Fruit fly (Drosophila melanogaster): ENCODE results near the gene Cyp4ac1.
A peak's percentile ranks its signal among the peaks of the same experiment; 100 is the strongest.

Cyp4ac1 gene

dm6 chr2L:5297289-5297960 is 33.6 kb downstream of the Cyp4ac1 start:
- peak; percentile 54 for TF ChIP-seq CG14655 (GFP tag; optimal IDR thresholded peaks at IDR 0.05)
- no peak for TF ChIP-seq rn (GFP tag; IDR thresholded peaks at IDR 0.05)
- 0 out of 2 replicates have a peak, but pooled peaks have one; percentile 25 for TF ChIP-seq Ets98B (GFP tag; IDR thresholded peaks at IDR 0.05)
- TF ChIP-seq CG17806 (tag; optimal IDR thresholded peaks at IDR 0.05), result no peak
- 0 out of 3 replicates have a peak, but pooled peaks have one; percentile 23 for TF ChIP-seq fd96Ca (GFP tag; IDR thresholded peaks at IDR 0.05)
- no peak for TF ChIP-seq CG34367 (tag; optimal IDR thresholded peaks at IDR 0.05)
- no peak for TF ChIP-seq CG12605 (GFP tag; IDR thresholded peaks at IDR 0.05)
- no peak for TF ChIP-seq CG9948 (tag; optimal IDR thresholded peaks at IDR 0.05)
- TF ChIP-seq Snoo (tag; optimal IDR thresholded peaks at IDR 0.05), result peak; percentile 91
- no peak for TF ChIP-seq CG4496 (GFP tag; IDR thresholded peaks at IDR 0.05)
- peak; percentile 28 for TF ChIP-seq Pif1B (GFP tag; optimal IDR thresholded peaks at IDR 0.05)
- TF ChIP-seq CG13204 (GFP tag; optimal IDR thresholded peaks at IDR 0.05), result no peak
- peak; percentile 4 for TF ChIP-seq Pif1A (GFP tag; optimal IDR thresholded peaks at IDR 0.05)
- peak; percentile 83 for TF ChIP-seq CG8301 (tag; optimal IDR thresholded peaks at IDR 0.05)
- TF ChIP-seq EcR (GFP tag; optimal IDR thresholded peaks at IDR 0.05), result no peak
- no peak for TF ChIP-seq gl (tag; optimal IDR thresholded peaks at IDR 0.05)
- no peak for TF ChIP-seq D1 (tag; optimal IDR thresholded peaks at IDR 0.05)
- TF ChIP-seq CG8159 (tag; optimal IDR thresholded peaks at IDR 0.05), result no peak
- peak; percentile 34; the same call in 1 of the 2 replicates for TF ChIP-seq CG32121 (GFP tag; IDR thresholded peaks at IDR 0.05)
- no peak for TF ChIP-seq CG15710 (tag; optimal IDR thresholded peaks at IDR 0.05)
- no peak for TF ChIP-seq CG10348 (GFP tag; IDR thresholded peaks at IDR 0.05)

dm6 chr2L:5297961-5298311 is 34.1 kb downstream of the Cyp4ac1 start:
- TF ChIP-seq Snoo (tag; optimal IDR thresholded peaks at IDR 0.05) (no peak), CG34367 (tag; optimal IDR thresholded peaks at IDR 0.05) (no peak), CG4496 (GFP tag; IDR thresholded peaks at IDR 0.05) (no peak), CG13204 (GFP tag; optimal IDR thresholded peaks at IDR 0.05) (no peak), CG8301 (tag; optimal IDR thresholded peaks at IDR 0.05) (no peak), EcR (GFP tag; optimal IDR thresholded peaks at IDR 0.05) (no peak), CG12605 (GFP tag; IDR thresholded peaks at IDR 0.05) (no peak), Pif1A (GFP tag; optimal IDR thresholded peaks at IDR 0.05) (no peak), CG17806 (tag; optimal IDR thresholded peaks at IDR 0.05) (no peak), rn (GFP tag; IDR thresholded peaks at IDR 0.05) (no peak), CG14655 (GFP tag; optimal IDR thresholded peaks at IDR 0.05) (no peak), CG8159 (tag; optimal IDR thresholded peaks at IDR 0.05) (no peak)

dm6 chr2L:5298978-5299627 is 35.3 kb downstream of the Cyp4ac1 start:
- TF ChIP-seq CG9948 (tag; optimal IDR thresholded peaks at IDR 0.05) (peak; percentile 42), CG10348 (GFP tag; IDR thresholded peaks at IDR 0.05) (no peak), CG17806 (tag; optimal IDR thresholded peaks at IDR 0.05) (peak; percentile 27), CG34367 (tag; optimal IDR thresholded peaks at IDR 0.05) (no peak), rn (GFP tag; IDR thresholded peaks at IDR 0.05) (no peak), D1 (tag; optimal IDR thresholded peaks at IDR 0.05) (no peak), Pif1B (GFP tag; optimal IDR thresholded peaks at IDR 0.05) (peak; percentile 6), CG15710 (tag; optimal IDR thresholded peaks at IDR 0.05) (peak; percentile 53), Snoo (tag; optimal IDR thresholded peaks at IDR 0.05) (peak; percentile 78), CG4496 (GFP tag; IDR thresholded peaks at IDR 0.05) (peak; percentile 60; the same call in 2 of the 3 replicates), CG8159 (tag; optimal IDR thresholded peaks at IDR 0.05) (peak; percentile 40), Pif1A (GFP tag; optimal IDR thresholded peaks at IDR 0.05) (peak; percentile 73), Ets98B (GFP tag; IDR thresholded peaks at IDR 0.05) (no peak), CG13204 (GFP tag; optimal IDR thresholded peaks at IDR 0.05) (no peak), fd96Ca (GFP tag; IDR thresholded peaks at IDR 0.05) (0 out of 3 replicates have a peak, but pooled peaks have one; percentile 27), CG14655 (GFP tag; optimal IDR thresholded peaks at IDR 0.05) (peak; percentile 45), EcR (GFP tag; optimal IDR thresholded peaks at IDR 0.05) (no peak), CG8301 (tag; optimal IDR thresholded peaks at IDR 0.05) (peak; percentile 54), CG32121 (GFP tag; IDR thresholded peaks at IDR 0.05) (peak; percentile 73), gl (tag; optimal IDR thresholded peaks at IDR 0.05) (no peak)

- TF ChIP-seq CG4496 (GFP tag; IDR thresholded peaks at IDR 0.05), result 0 out of 3 replicates have a peak, but pooled peaks have one; percentile 1
- no peak for TF ChIP-seq CG14655 (GFP tag; optimal IDR thresholded peaks at IDR 0.05)
- TF ChIP-seq Ets98B (GFP tag; IDR thresholded peaks at IDR 0.05), result no peak
Measured at dm6 chr2L:5299628-5299986, 35.8 kb downstream of the Cyp4ac1 start.

dm6 chr2L:5300237-5300668 is 36.5 kb downstream of the Cyp4ac1 start:
- TF ChIP-seq gl (tag; optimal IDR thresholded peaks at IDR 0.05) (no peak), CG8159 (tag; optimal IDR thresholded peaks at IDR 0.05) (no peak), rn (GFP tag; IDR thresholded peaks at IDR 0.05) (no peak), EcR (GFP tag; optimal IDR thresholded peaks at IDR 0.05) (peak; percentile 47), CG32121 (GFP tag; IDR thresholded peaks at IDR 0.05) (no peak)
